Worm (Caenorhabditis elegans) whole organism, late embryonic: Measurements from ENCODE around the gene T05A8.6.

Experiments
- F13H6.1 ChIP-seq: sonication (generic microtip); optimal IDR thresholded peaks from 2 replicates; lab custom pipeline; 2016; ENCODE audit warnings: missing genetic modification characterization, missing compliant biosample characterization
- ahr-1 ChIP-seq: sonication (generic microtip); optimal IDR thresholded peaks from 2 replicates; lab custom pipeline; 2016; ENCODE audit warnings: missing genetic modification characterization, missing compliant biosample characterization
- dmd-4 ChIP-seq: sonication (generic microtip); optimal IDR thresholded peaks from 2 replicates; lab custom pipeline; 2016; ENCODE audit warnings: borderline replicate concordance, missing genetic modification characterization, missing compliant biosample characterization
- dve-1 ChIP-seq: sonication (generic microtip); optimal IDR thresholded peaks from 2 replicates; lab custom pipeline; 2017; ENCODE audit warnings: antibody characterized with exemption, mild to moderate bottlenecking, missing genetic modification characterization, missing compliant biosample characterization
- elt-4 ChIP-seq: sonication (generic microtip); optimal IDR thresholded peaks from 2 replicates; lab custom pipeline; 2016; ENCODE audit warnings: missing genetic modification characterization, missing compliant biosample characterization
- hlh-30 ChIP-seq: sonication (generic microtip); optimal IDR thresholded peaks from 2 replicates; lab custom pipeline; 2017; ENCODE audit warnings: antibody characterized with exemption, missing genetic modification characterization, missing compliant biosample characterization; ENCODE audit not compliant: insufficient read depth
- pat-9 ChIP-seq: fragments of 200-800 bp; sonication (Bioruptor generic); optimal IDR thresholded peaks from 2 replicates; lab custom pipeline; 2018; ENCODE audit warnings: mild to moderate bottlenecking, missing genetic modification characterization, moderate library complexity, missing compliant biosample characterization
- rnt-1 ChIP-seq: sonication (generic microtip); optimal IDR thresholded peaks from 2 replicates; lab custom pipeline; 2016; ENCODE audit warnings: missing genetic modification characterization, missing compliant biosample characterization
- syd-9 ChIP-seq: sonication (generic microtip); optimal IDR thresholded peaks from 2 replicates; lab custom pipeline; 2016; ENCODE audit warnings: mild to moderate bottlenecking, missing genetic modification characterization, moderate library complexity, missing compliant biosample characterization
- tbx-2 ChIP-seq: sonication (generic microtip); optimal IDR thresholded peaks from 2 replicates; lab custom pipeline; 2016; ENCODE audit warnings: missing genetic modification characterization, missing compliant biosample characterization
- unc-55 ChIP-seq: sonication (generic microtip); optimal IDR thresholded peaks from 2 replicates; lab custom pipeline; 2017; ENCODE audit warnings: missing biosample characterization, missing genetic modification reagents, missing genetic modification characterization

ce11 chrII:2751278-2751677 is 11.8 kb upstream of the T05A8.6 start:
- TF ChIP-seq pat-9 (no peak), syd-9 (tag; lab: Kevin White, UChicago) (no peak), unc-55 (GFP tag; lab: Kevin White, UChicago) (no peak), F13H6.1 (tag; lab: Kevin White, UChicago) (no peak), ahr-1 (tag; lab: Kevin White, UChicago) (no peak), tbx-2 (no peak), dve-1 (no peak), elt-4 (tag; lab: Kevin White, UChicago) (no peak), rnt-1 (no peak), hlh-30 (tag; lab: Kevin White, UChicago) (no peak), dmd-4 (tag; lab: Kevin White, UChicago) (no peak)
